Fruit fly (Drosophila melanogaster) whole organism, wandering third instar larva: Measurements from ENCODE around the gene Srp72.

Experiments used
- Abd-B ChIP-seq: fragments of >200 bp; optimal IDR thresholded peaks from 2 replicates; lab custom pipeline; 2017; ENCODE audit warnings: missing biosample characterization, missing genetic modification characterization
- CG32264 ChIP-seq: fragments of 200-800 bp; sonication (Bioruptor generic); optimal IDR thresholded peaks from 2 replicates; lab custom pipeline; 2016; ENCODE audit warnings: missing biosample characterization, missing genetic modification characterization
- CG9705 ChIP-seq: fragments of 200-800 bp; sonication (Bioruptor generic); optimal IDR thresholded peaks from 2 replicates; lab custom pipeline; 2018; ENCODE audit warnings: missing biosample characterization, mild to moderate bottlenecking, missing genetic modification characterization
- CrebA ChIP-seq: fragments of 200-800 bp; sonication (Bioruptor generic); optimal IDR thresholded peaks from 2 replicates; lab custom pipeline; 2016; ENCODE audit warnings: missing biosample characterization, mild to moderate bottlenecking, missing genetic modification characterization, borderline replicate concordance
- Dfd ChIP-seq: fragments of >200 bp; optimal IDR thresholded peaks from 2 replicates; lab custom pipeline; 2017; ENCODE audit warnings: missing biosample characterization, missing genetic modification characterization
- Dif ChIP-seq: fragments of 200-275, 200-300 bp; sonication (Bioruptor generic); optimal IDR thresholded peaks from 2 replicates; lab custom pipeline; 2018; ENCODE audit warnings: missing biosample characterization, missing genetic modification characterization; ENCODE audit not compliant: partially characterized antibody
- HLH106 ChIP-seq: fragments of 200-800 bp; optimal IDR thresholded peaks from 3 replicates; lab custom pipeline; 2019; ENCODE audit warnings: missing biosample characterization, mild to moderate bottlenecking, missing genetic modification characterization, moderate library complexity
- Hr78 ChIP-seq: fragments of >200 bp; optimal IDR thresholded peaks from 2 replicates; lab custom pipeline; 2017; ENCODE audit warnings: missing biosample characterization, missing genetic modification characterization
- Jra ChIP-seq: sonication (Bioruptor generic); optimal IDR thresholded peaks from 2 replicates; lab custom pipeline; 2016; ENCODE audit warnings: missing biosample characterization, missing genetic modification characterization
- Myc ChIP-seq: fragments of >200 bp; optimal IDR thresholded peaks from 2 replicates; lab custom pipeline; 2017
- N ChIP-seq: fragments of >200 bp; optimal IDR thresholded peaks from 2 replicates; lab custom pipeline; 2018; ENCODE audit warnings: missing biosample characterization, missing external identifiers, missing genetic modification characterization
- OdsH ChIP-seq: fragments of 200-800 bp; sonication (Bioruptor generic); optimal IDR thresholded peaks from 2 replicates; lab custom pipeline; 2016; ENCODE audit warnings: missing biosample characterization, mild to moderate bottlenecking, missing genetic modification characterization
- Rel ChIP-seq, 2 experiments: fragments of 200-800 bp; sonication (Bioruptor generic) in 1 of 2; optimal IDR thresholded peaks; 2 replicates in 1 of 2; 3 replicates in 1 of 2; lab custom pipeline; 2016 to 2019; ENCODE audit warnings: mild to moderate bottlenecking in 2 of 2, missing biosample characterization in 2 of 2, missing genetic modification characterization in 2 of 2, moderate library complexity in 1 of 2
- Sp1 ChIP-seq: fragments of 200-800 bp; sonication (Bioruptor generic); optimal IDR thresholded peaks from 3 replicates; lab custom pipeline; 2019; ENCODE audit warnings: missing biosample characterization, mild to moderate bottlenecking, missing genetic modification characterization, moderate library complexity
- Vsx2 ChIP-seq: fragments of 200-300, 225-300 bp; sonication (Bioruptor generic); optimal IDR thresholded peaks from 2 replicates; lab custom pipeline; 2018; ENCODE audit warnings: missing biosample characterization, missing genetic modification characterization; ENCODE audit not compliant: partially characterized antibody
- br ChIP-seq: fragments of 200-800 bp; sonication (Bioruptor generic); optimal IDR thresholded peaks from 2 replicates; lab custom pipeline; 2016; ENCODE audit warnings: missing biosample characterization, missing genetic modification characterization
- brk ChIP-seq: fragments of 200-800 bp; sonication (Bioruptor generic); optimal IDR thresholded peaks from 2 replicates; lab custom pipeline; 2016; ENCODE audit warnings: missing biosample characterization, mild to moderate bottlenecking, missing genetic modification characterization
- dmrt93B ChIP-seq: fragments of 200-800 bp; sonication (Bioruptor generic); optimal IDR thresholded peaks from 2 replicates; lab custom pipeline; 2018; ENCODE audit warnings: missing biosample characterization, mild to moderate bottlenecking, missing genetic modification characterization
- dsf ChIP-seq: sonication (Bioruptor generic); optimal IDR thresholded peaks from 2 replicates; lab custom pipeline; 2016; ENCODE audit warnings: missing biosample characterization, missing genetic modification characterization, borderline replicate concordance
- ey ChIP-seq: fragments of 200-800 bp; sonication (Bioruptor generic); optimal IDR thresholded peaks from 2 replicates; lab custom pipeline; 2016; ENCODE audit warnings: missing biosample characterization, missing genetic modification characterization
- foxo ChIP-seq, 2 experiments: fragments of 200-800 bp; sonication (Bioruptor generic); optimal IDR thresholded peaks; 2 replicates in 1 of 2; 3 replicates in 1 of 2; lab custom pipeline; 2016 to 2017; ENCODE audit warnings: missing biosample characterization in 2 of 2, missing genetic modification characterization in 2 of 2
- h ChIP-seq: fragments of 200-800 bp; sonication (Bioruptor generic); optimal IDR thresholded peaks from 3 replicates; lab custom pipeline; 2016; ENCODE audit warnings: missing biosample characterization, mild to moderate bottlenecking, missing genetic modification characterization
- jim ChIP-seq: fragments of 175-275, 200-325 bp; sonication (Bioruptor generic); optimal IDR thresholded peaks from 2 replicates; lab custom pipeline; 2016; ENCODE audit warnings: missing biosample characterization, mild to moderate bottlenecking, missing genetic modification characterization
- pan ChIP-seq: fragments of >200 bp; optimal IDR thresholded peaks from 2 replicates; lab custom pipeline; 2017
- psq ChIP-seq: fragments of 200-800 bp; sonication (Bioruptor generic); optimal IDR thresholded peaks from 3 replicates; lab custom pipeline; 2017; ENCODE audit warnings: missing biosample characterization, mild to moderate bottlenecking, missing genetic modification characterization, moderate library complexity
- rgr ChIP-seq: fragments of 200-800 bp; sonication (Bioruptor generic); optimal IDR thresholded peaks from 3 replicates; lab custom pipeline; 2016; ENCODE audit warnings: missing biosample characterization, mild to moderate bottlenecking, missing genetic modification characterization
- sage ChIP-seq: fragments of 200-800 bp; sonication (Bioruptor generic); optimal IDR thresholded peaks from 2 replicates; lab custom pipeline; 2016; ENCODE audit warnings: missing biosample characterization, mild to moderate bottlenecking, missing genetic modification characterization
- tai ChIP-seq: sonication (Bioruptor generic); optimal IDR thresholded peaks from 2 replicates; lab custom pipeline; 2016; ENCODE audit warnings: missing biosample characterization, missing genetic modification characterization
- usp ChIP-seq: fragments of >200 bp; optimal IDR thresholded peaks from 2 replicates; lab custom pipeline; 2017; ENCODE audit warnings: missing biosample characterization, missing genetic modification characterization
- woc ChIP-seq: sonication (Bioruptor generic); optimal IDR thresholded peaks from 2 replicates; lab custom pipeline; 2016; ENCODE audit warnings: missing biosample characterization, mild to moderate bottlenecking, missing genetic modification characterization

Gene Srp72

DNA sequence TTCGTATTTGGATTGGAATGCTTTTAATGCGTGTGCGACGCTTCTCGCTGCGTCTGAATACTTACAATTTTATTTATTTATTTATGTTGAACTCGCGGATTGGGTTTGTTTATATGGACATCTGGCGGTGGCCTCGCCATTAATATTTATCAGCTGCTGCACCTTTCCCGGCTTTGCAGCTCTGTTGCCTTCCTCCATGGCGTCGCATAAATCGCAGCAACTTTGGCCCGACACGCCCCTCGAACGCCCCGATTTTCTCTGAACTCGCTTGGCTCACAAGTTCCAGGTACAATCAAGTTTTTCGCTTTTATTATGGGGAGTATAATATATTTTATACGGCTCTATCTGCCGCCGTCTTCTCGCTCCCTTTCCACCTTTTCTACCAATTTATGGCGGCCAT is 11.6 kb downstream of the Srp72 start:
- TF ChIP-seq HLH106 (tag; lab: Kevin White, UChicago) (no peak), jim (GFP tag; lab: Kevin White, UChicago) (no peak), usp (GFP tag; lab: Kevin White, UChicago) (no peak), Hr78 (GFP tag; lab: Kevin White, UChicago) (no peak), Dfd (GFP tag; lab: Kevin White, UChicago) (no peak), foxo (GFP tag; optimal IDR thresholded peaks at IDR 0.05; lab: Kevin White, UChicago) (no peak), CrebA (GFP tag; lab: Kevin White, UChicago) (no peak), Dif (GFP tag; lab: Kevin White, UChicago) (no peak), h (GFP tag; lab: Kevin White, UChicago) (no peak), ey (GFP tag; lab: Kevin White, UChicago) (no peak), brk (no peak), Sp1 (no peak), CG32264 (no peak)

DNA sequence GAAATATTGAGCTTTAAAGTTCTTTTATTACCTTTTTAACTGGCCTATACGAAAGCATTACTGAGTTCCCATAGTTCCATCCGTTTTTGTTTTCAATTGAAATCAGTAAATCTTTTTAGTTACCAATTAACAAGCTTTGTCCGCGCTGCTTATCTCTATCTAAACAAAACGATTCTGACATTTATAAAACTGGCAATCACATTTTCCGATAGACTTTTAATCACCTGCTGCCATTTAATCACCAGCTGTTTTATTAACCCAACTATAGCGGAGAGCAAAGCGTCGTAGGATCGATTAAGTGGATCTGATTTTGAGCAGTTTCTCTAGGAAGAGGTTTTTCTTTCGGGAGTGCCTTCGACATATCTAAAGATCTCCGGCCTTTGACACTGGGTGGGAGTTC is 14.1 kb downstream of the Srp72 start:
- no peak for TF ChIP-seq CG9705 (GFP tag; lab: Kevin White, UChicago)
- TF ChIP-seq, all 38 proteins: peak for 0

DNA sequence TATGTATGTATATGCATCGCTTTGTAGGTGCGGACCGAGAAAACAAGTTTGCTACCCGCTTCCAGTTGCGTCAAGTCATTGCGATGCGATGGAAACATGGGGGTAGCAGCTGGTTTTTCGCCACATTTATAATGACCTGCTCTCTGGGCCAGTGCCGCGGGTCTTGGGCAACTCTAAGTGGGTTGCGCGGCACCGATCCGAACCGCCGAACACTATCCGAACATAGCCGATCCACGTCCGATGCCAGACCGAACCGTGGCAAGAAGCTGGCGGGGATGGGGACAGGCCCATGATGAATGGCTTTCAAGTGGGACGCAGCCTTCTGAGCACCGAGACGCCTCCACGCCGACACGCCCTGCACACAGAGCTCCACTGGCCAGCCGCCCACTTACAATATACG is 15.6 kb downstream of the Srp72 start:
- TF ChIP-seq dmrt93B: no peak
- no peak for TF ChIP-seq brk
- no peak for TF ChIP-seq CG32264
- no peak for TF ChIP-seq sage
- no peak for TF ChIP-seq Myc (lab: Kevin White, UChicago)
- no peak for TF ChIP-seq Hr78 (GFP tag; lab: Kevin White, UChicago)
- TF ChIP-seq HLH106 (tag; lab: Kevin White, UChicago): no peak
- no peak for TF ChIP-seq pan (lab: Kevin White, UChicago)
- TF ChIP-seq rgr (GFP tag; lab: Kevin White, UChicago): no peak
- no peak for TF ChIP-seq Vsx2

DNA sequence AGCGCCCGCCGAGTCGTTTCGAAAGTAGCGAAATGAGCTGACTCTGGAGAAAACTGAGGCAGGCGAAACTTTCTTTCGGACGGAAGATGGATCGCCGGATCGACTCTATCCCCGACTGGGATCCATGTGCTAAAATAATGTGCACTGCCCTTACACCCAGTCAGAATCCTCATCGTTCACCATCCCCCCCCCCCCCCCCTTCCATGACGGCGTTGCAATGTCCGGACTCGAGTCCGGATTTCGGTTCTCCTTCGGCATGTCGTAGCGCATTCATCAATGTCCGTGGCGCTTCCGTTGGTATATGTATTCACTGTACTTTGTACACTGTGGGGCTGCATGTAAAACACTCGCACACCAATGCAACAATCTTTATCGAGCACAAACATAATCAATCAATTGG is 16.6 kb downstream of the Srp72 start:
- TF ChIP-seq Jra (GFP tag; lab: Kevin White, UChicago) (no peak), Dfd (GFP tag; lab: Kevin White, UChicago) (peak; percentile 92)

DNA sequence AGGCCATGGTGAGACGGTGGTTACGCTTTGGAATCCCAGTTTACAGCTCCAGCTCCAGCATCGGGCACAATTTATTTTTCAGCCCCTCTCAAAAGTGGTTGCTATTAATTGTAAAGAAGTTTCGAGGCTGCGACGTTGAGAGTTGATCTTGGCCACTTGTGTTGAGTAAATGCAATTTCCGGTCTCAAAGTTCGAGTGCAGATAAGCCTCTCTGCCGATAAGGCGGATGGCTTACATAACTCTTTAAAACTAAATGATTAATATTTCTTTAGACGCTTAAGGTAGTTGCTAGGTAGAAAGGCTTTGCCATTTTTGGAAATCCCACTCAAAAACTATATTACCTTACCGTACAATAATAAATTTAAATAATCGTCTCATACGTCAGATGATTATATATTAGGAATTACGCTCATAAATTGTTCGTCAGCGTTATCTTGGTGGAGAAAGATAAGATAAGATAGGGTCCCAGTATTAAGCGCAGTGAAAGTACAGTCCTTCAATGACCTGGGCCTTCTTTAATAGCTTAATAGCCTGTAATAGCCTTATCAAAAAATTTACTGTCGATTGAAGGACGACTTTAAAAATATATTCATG is 17.1 kb downstream of the Srp72 start:
- no peak for TF ChIP-seq HLH106 (tag; lab: Kevin White, UChicago)
- no peak for TF ChIP-seq woc (GFP tag; lab: Kevin White, UChicago)
- no peak for TF ChIP-seq pan (lab: Kevin White, UChicago)
- no peak for TF ChIP-seq OdsH (GFP tag; lab: Kevin White, UChicago)
- TF ChIP-seq Dif (GFP tag; lab: Kevin White, UChicago): no peak
- no peak for TF ChIP-seq dsf (GFP tag; lab: Kevin White, UChicago)
- no peak for TF ChIP-seq Vsx2
- no peak for TF ChIP-seq Jra (GFP tag; lab: Kevin White, UChicago)
- TF ChIP-seq br (GFP tag; lab: Kevin White, UChicago): no peak
- no peak for TF ChIP-seq Abd-B (GFP tag; lab: Kevin White, UChicago)
- no peak for TF ChIP-seq brk
- TF ChIP-seq h (GFP tag; lab: Kevin White, UChicago): no peak
- TF ChIP-seq Rel (GFP tag; optimal IDR thresholded peaks at IDR 0.05; lab: Kevin White, UChicago): no peak
- TF ChIP-seq Rel (tag; optimal IDR thresholded peaks at IDR 0.05; lab: Kevin White, UChicago): no peak
- no peak for TF ChIP-seq tai (GFP tag; lab: Kevin White, UChicago)
- no peak for TF ChIP-seq N (GFP tag; lab: Kevin White, UChicago)
- no peak for TF ChIP-seq psq (GFP tag; lab: Kevin White, UChicago)
- TF ChIP-seq, all 38 proteins: peak for 0

DNA sequence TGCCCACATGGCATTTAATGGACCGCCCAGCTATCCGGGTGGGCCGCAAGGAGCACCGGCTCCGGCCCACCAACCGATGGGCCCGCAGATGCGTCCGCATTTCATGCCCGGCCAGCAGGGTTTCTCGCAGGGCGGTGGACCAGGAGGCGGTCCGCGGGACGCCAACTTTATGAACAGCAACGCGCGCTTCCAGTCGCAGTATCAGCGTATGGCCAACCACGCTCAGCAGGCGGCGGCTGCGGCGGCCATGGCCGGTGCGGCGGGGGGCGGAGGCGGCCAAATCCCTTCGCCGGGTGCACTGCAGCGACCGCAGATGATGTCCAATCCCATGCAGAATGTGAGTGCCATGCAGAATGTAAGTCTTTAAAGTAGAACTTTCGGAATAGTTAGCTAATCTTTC is 19.7 kb downstream of the Srp72 start:
- no peak for TF ChIP-seq Sp1
- peak; percentile 96 for TF ChIP-seq Dfd (GFP tag; lab: Kevin White, UChicago)
- TF ChIP-seq OdsH (GFP tag; lab: Kevin White, UChicago): no peak
- TF ChIP-seq, all 38 proteins: peak for 1
